Worm (Caenorhabditis elegans): ENCODE measurements around the gene tbx-8.

tbx-8 gene

ce11 chrIII:10379632-10380031, 32.5 kb downstream of the tbx-8 start:
- no peak for TF ChIP-seq med-1 (GFP tag; optimal IDR thresholded peaks at IDR 0.05; ENCODE audit: insufficient read depth)
- no peak for TF ChIP-seq tab-1 (GFP tag; IDR thresholded peaks at IDR 0.05)

DNA sequence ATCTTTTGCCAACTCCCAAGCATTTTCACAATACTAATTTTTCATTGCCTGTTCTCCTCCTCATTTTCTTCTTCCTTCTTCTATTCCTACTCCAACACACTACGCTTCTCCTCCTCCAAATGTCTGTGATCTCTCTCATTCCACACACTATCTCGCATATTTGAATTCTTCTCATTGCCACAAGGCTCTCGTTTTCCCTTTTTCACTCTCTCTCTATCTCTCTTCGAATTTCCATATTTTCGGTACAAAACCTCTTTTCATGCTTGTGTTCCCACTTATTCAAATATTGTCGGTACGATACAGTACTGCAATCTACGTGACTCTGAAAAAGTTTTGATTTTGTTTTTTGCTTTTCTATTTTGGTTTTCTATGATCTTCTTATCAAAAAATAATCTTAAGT, 33.5 kb downstream of the tbx-8 start:
- TF ChIP-seq tab-1 (GFP tag; IDR thresholded peaks at IDR 0.05) = no peak
- TF ChIP-seq ztf-23 (GFP tag; IDR thresholded peaks at IDR 0.05) = no peak
- no peak for TF ChIP-seq ref-1 (GFP tag; conservative IDR thresholded peaks at IDR 0.05)

- no peak for TF ChIP-seq tab-1 (GFP tag; IDR thresholded peaks at IDR 0.05)
- TF ChIP-seq flt-1 (GFP tag; IDR thresholded peaks at IDR 0.05) = no peak
- TF ChIP-seq cog-1 (tag; optimal IDR thresholded peaks at IDR 0.05) = no peak
- TF ChIP-seq med-1 (GFP tag; optimal IDR thresholded peaks at IDR 0.05; ENCODE audit: insufficient read depth) = no peak
- no peak for TF ChIP-seq ref-1 (GFP tag; conservative IDR thresholded peaks at IDR 0.05)
- TF ChIP-seq klf-2 (GFP tag; conservative IDR thresholded peaks at IDR 0.05) = no peak
- no peak for TF ChIP-seq ztf-23 (GFP tag; IDR thresholded peaks at IDR 0.05)
- no peak for TF ChIP-seq T22C8.4 (GFP tag; IDR thresholded peaks at IDR 0.05)
- TF ChIP-seq ztf-29 (GFP tag; IDR thresholded peaks at IDR 0.05) = no peak
These were observed 34.3 kb downstream of the tbx-8 start, which contains the start of gene C38H2.2 for ce11 chrIII:10381473-10381872. C38H2.2 (plus strand) TSS chrIII:10381773.

ce11 chrIII:10383804-10384203, 36.7 kb downstream of the tbx-8 start:
- TF ChIP-seq ztf-29 (GFP tag; IDR thresholded peaks at IDR 0.05) (no peak), tab-1 (GFP tag; IDR thresholded peaks at IDR 0.05) (no peak), klf-2 (GFP tag; conservative IDR thresholded peaks at IDR 0.05) (no peak), med-1 (GFP tag; optimal IDR thresholded peaks at IDR 0.05; ENCODE audit: insufficient read depth) (no peak), cog-1 (tag; optimal IDR thresholded peaks at IDR 0.05) (no peak), flt-1 (GFP tag; IDR thresholded peaks at IDR 0.05) (no peak), ztf-23 (GFP tag; IDR thresholded peaks at IDR 0.05) (no peak), ref-1 (GFP tag; conservative IDR thresholded peaks at IDR 0.05) (no peak), T22C8.4 (GFP tag; IDR thresholded peaks at IDR 0.05) (no peak)

DNA sequence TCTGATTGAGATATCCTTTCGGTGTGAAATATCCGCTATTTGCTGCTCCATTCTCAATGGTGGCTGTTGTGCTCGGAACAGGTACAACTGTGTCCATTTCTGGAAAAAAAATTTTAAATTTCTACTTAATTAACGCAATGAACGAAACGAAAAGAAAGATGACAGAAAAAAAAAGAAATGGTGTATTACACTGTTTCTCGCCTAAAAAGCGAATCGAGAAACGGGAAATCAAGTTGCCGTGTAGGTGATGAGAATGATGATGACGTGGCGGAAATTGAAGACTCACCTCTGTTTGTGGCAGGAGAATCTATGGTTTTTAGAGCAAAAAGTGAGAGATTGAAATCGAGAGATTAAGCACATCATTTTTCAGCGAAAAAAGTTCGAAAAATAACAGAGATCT, 39.3 kb downstream of the tbx-8 start, which contains the start of gene C38H2.3:
C38H2.3 (minus strand) TSS at position 101 of the 400 bp plus-strand sequence.
- TF ChIP-seq T22C8.4 (GFP tag; IDR thresholded peaks at IDR 0.05) = no peak
- TF ChIP-seq cog-1 (tag; optimal IDR thresholded peaks at IDR 0.05) = no peak
- no peak for TF ChIP-seq med-1 (GFP tag; optimal IDR thresholded peaks at IDR 0.05; ENCODE audit: insufficient read depth)
- TF ChIP-seq ref-1 (GFP tag; conservative IDR thresholded peaks at IDR 0.05) = no peak

- TF ChIP-seq ref-1 (GFP tag; conservative IDR thresholded peaks at IDR 0.05) = no peak
- TF ChIP-seq flt-1 (GFP tag; IDR thresholded peaks at IDR 0.05) = no peak
- no peak for TF ChIP-seq T22C8.4 (GFP tag; IDR thresholded peaks at IDR 0.05)
- no peak for TF ChIP-seq cog-1 (tag; optimal IDR thresholded peaks at IDR 0.05)
- no peak for TF ChIP-seq tab-1 (GFP tag; IDR thresholded peaks at IDR 0.05)
- no peak for TF ChIP-seq klf-2 (GFP tag; conservative IDR thresholded peaks at IDR 0.05)
- no peak for TF ChIP-seq ztf-23 (GFP tag; IDR thresholded peaks at IDR 0.05)
These were observed 42.5 kb downstream of the tbx-8 start for ce11 chrIII:10389608-10390007.

DNA sequence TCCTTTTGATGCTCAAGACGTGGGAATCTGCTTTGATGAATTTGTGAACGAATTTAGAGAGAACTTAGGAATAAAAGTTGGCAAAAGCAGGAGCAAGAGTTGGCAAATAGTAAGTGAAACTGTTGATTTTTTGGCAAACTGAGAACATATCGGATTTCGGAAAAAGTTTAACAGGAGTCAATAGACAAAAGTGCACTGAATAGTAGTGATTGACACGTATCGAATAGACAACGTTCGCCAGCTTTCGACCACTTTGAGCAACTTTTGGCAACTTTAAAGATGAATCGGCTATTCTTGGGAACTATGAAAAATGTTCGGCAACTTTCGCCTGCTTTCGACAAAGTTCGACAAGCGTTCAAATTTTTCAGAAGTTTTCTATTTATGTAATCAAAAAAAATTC, 44.5 kb downstream of the tbx-8 start, which contains the start of gene M03C11.9:
M03C11.9 (minus strand) TSS at position 101 of the 400 bp plus-strand sequence.
- TF ChIP-seq klf-2 (GFP tag; conservative IDR thresholded peaks at IDR 0.05) = no peak
- TF ChIP-seq cog-1 (tag; optimal IDR thresholded peaks at IDR 0.05) = no peak
- TF ChIP-seq T22C8.4 (GFP tag; IDR thresholded peaks at IDR 0.05) = no peak
- no peak for TF ChIP-seq ztf-29 (GFP tag; IDR thresholded peaks at IDR 0.05)
- TF ChIP-seq ref-1 (GFP tag; conservative IDR thresholded peaks at IDR 0.05) = no peak
- TF ChIP-seq ztf-23 (GFP tag; IDR thresholded peaks at IDR 0.05) = no peak
- TF ChIP-seq flt-1 (GFP tag; IDR thresholded peaks at IDR 0.05) = no peak
- TF ChIP-seq med-1 (GFP tag; optimal IDR thresholded peaks at IDR 0.05; ENCODE audit: insufficient read depth) = no peak
- no peak for TF ChIP-seq tab-1 (GFP tag; IDR thresholded peaks at IDR 0.05)

- TF ChIP-seq med-1 (GFP tag; optimal IDR thresholded peaks at IDR 0.05; ENCODE audit: insufficient read depth) (no peak), tab-1 (GFP tag; IDR thresholded peaks at IDR 0.05) (no peak), flt-1 (GFP tag; IDR thresholded peaks at IDR 0.05) (no peak), ref-1 (GFP tag; conservative IDR thresholded peaks at IDR 0.05) (no peak)
These were observed 48.8 kb downstream of the tbx-8 start, which contains the start of gene M03C11.1 for ce11 chrIII:10395990-10396389. M03C11.1 (minus strand) TSS chrIII:10396090.

ce11 chrIII:10396891-10397502, 49.8 kb downstream of the tbx-8 start:
- no peak for TF ChIP-seq cog-1 (tag; optimal IDR thresholded peaks at IDR 0.05)
- no peak for TF ChIP-seq tab-1 (GFP tag; IDR thresholded peaks at IDR 0.05)
- no peak for TF ChIP-seq klf-2 (GFP tag; conservative IDR thresholded peaks at IDR 0.05)
- TF ChIP-seq flt-1 (GFP tag; IDR thresholded peaks at IDR 0.05) = no peak
- TF ChIP-seq med-1 (GFP tag; optimal IDR thresholded peaks at IDR 0.05; ENCODE audit: insufficient read depth) = no peak
- TF ChIP-seq ref-1 (GFP tag; conservative IDR thresholded peaks at IDR 0.05) = no peak
- no peak for TF ChIP-seq T22C8.4 (GFP tag; IDR thresholded peaks at IDR 0.05)
- no peak for TF ChIP-seq ztf-23 (GFP tag; IDR thresholded peaks at IDR 0.05)
- TF ChIP-seq ztf-29 (GFP tag; IDR thresholded peaks at IDR 0.05) = no peak

DNA sequence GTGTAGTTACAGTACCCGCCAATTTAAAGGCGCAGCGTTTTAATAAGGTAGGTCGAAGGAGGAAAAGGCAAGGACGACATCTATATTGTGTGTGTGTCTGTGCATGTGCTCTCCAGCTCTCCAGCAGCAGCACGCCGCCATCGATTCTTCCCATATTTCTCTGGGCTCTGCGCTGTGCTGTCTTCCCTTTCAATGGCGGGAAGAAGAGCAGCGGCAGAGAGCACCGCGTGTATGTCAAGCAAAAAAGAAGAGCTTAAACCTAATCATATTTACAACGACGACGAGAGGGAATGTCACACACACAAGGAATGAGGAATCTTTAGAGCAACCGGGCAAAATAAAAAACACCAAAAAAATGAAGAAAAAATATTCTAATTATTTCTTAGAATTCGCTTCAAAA, 51.8 kb downstream of the tbx-8 start:
- TF ChIP-seq ztf-23 (GFP tag; IDR thresholded peaks at IDR 0.05) (no peak), ztf-29 (GFP tag; IDR thresholded peaks at IDR 0.05) (no peak), tab-1 (GFP tag; IDR thresholded peaks at IDR 0.05) (no peak), flt-1 (GFP tag; IDR thresholded peaks at IDR 0.05) (no peak), T22C8.4 (GFP tag; IDR thresholded peaks at IDR 0.05) (no peak), klf-2 (GFP tag; conservative IDR thresholded peaks at IDR 0.05) (no peak), cog-1 (tag; optimal IDR thresholded peaks at IDR 0.05) (no peak), med-1 (GFP tag; optimal IDR thresholded peaks at IDR 0.05; ENCODE audit: insufficient read depth) (no peak), ref-1 (GFP tag; conservative IDR thresholded peaks at IDR 0.05) (no peak)

All from whole organism, midembryonic.